Worm (Caenorhabditis elegans) whole organism, L4 larva: ENCODE measurements around the gene C56A3.8.
A peak's percentile ranks its signal among the peaks of the same experiment; 100 is the strongest.

Experiments
- F10B5.3 ChIP-seq: sonication (generic microtip); optimal IDR thresholded peaks from 2 replicates; lab custom pipeline; 2016; ENCODE audit warnings: mild to moderate bottlenecking, missing genetic modification characterization, missing compliant biosample characterization
- F37D6.2 ChIP-seq: sonication (generic microtip); optimal IDR thresholded peaks from 2 replicates; lab custom pipeline; 2016; ENCODE audit warnings: mild to moderate bottlenecking, missing genetic modification characterization, missing compliant biosample characterization
- F44E2.7 ChIP-seq: fragments of 200-800 bp; sonication (Bioruptor generic); IDR thresholded peaks from 2 replicates; pipeline ENCODE4 v2.1.2; 2022; ENCODE audit warnings: missing genetic modification characterization, missing compliant biosample characterization
- R02D3.7 ChIP-seq: fragments of 150-350 bp; sonication (generic microtip); optimal IDR thresholded peaks from 3 replicates; lab custom pipeline; 2014; ENCODE audit warnings: missing biosample characterization, missing genetic modification characterization
- Y5F2A.4 ChIP-seq: fragments of 200-800 bp; sonication (Bioruptor generic); optimal IDR thresholded peaks from 2 replicates; lab custom pipeline; 2018; ENCODE audit warnings: mild to moderate bottlenecking, missing genetic modification characterization, missing compliant biosample characterization
- ZK337.2 ChIP-seq: fragments of 200-800 bp; sonication (Bioruptor generic); IDR thresholded peaks from 2 replicates; pipeline ENCODE4 v1.3.6; 2022; ENCODE audit warnings: missing genetic modification reagents, missing genetic modification characterization, missing compliant biosample characterization
- aha-1 ChIP-seq: fragments of 150-350 bp; peaks from one replicate; lab custom pipeline; 2014; ENCODE audit warnings: missing biosample characterization, missing genetic modification characterization
- aly-2 ChIP-seq: sonication (generic microtip); optimal IDR thresholded peaks from 2 replicates; lab custom pipeline; 2018; ENCODE audit warnings: missing biosample characterization, missing genetic modification characterization
- ama-1 ChIP-seq: fragments of 150-350 bp; optimal IDR thresholded peaks from 2 replicates; lab custom pipeline; 2014; ENCODE audit warnings: inconsistent platforms, mixed read lengths
- ceh-20 ChIP-seq: fragments of 200-800 bp; sonication (Bioruptor generic); IDR thresholded peaks from 2 replicates; pipeline ENCODE4 v1.3.6; 2022; ENCODE audit warnings: missing genetic modification reagents, missing genetic modification characterization, missing compliant biosample characterization
- ceh-28 ChIP-seq: fragments of 150-350 bp; optimal IDR thresholded peaks from 2 replicates; lab custom pipeline; 2014; ENCODE audit warnings: missing biosample characterization, missing genetic modification reagents, missing genetic modification characterization
- ceh-62 ChIP-seq: sonication (generic microtip); optimal IDR thresholded peaks from 2 replicates; lab custom pipeline; 2017; ENCODE audit warnings: missing biosample characterization, missing genetic modification characterization
- ces-1 ChIP-seq: fragments of 150-350 bp; sonication (generic microtip); optimal IDR thresholded peaks from 4 replicates; lab custom pipeline; 2014; ENCODE audit warnings: missing biosample characterization, missing genetic modification reagents, missing genetic modification characterization
- cey-2 ChIP-seq: sonication (generic microtip); optimal IDR thresholded peaks from 3 replicates; lab custom pipeline; 2017; ENCODE audit warnings: missing genetic modification characterization, mild to moderate bottlenecking, missing compliant biosample characterization, antibody characterized with exemption, borderline replicate concordance; ENCODE audit not compliant: insufficient read depth
- ctbp-1 ChIP-seq: fragments of 200-800 bp; sonication (Bioruptor generic); IDR thresholded peaks from 2 replicates; pipeline ENCODE4 v1.3.6; 2022; ENCODE audit warnings: missing genetic modification reagents, missing genetic modification characterization, missing compliant biosample characterization
- daf-19 ChIP-seq: fragments of 200-800 bp; sonication (Bioruptor generic); conservative IDR thresholded peaks from 2 replicates; pipeline ENCODE4 v1.3.6; 2022; ENCODE audit warnings: missing genetic modification characterization, missing compliant biosample characterization
- dmd-6 ChIP-seq: fragments of 200-800 bp; sonication (Bioruptor generic); IDR thresholded peaks from 2 replicates; pipeline ENCODE4 v1.3.6; 2022; ENCODE audit warnings: missing genetic modification reagents, missing genetic modification characterization, missing compliant biosample characterization
- dmd-8 ChIP-seq: fragments of 200-800 bp; sonication (Bioruptor generic); IDR thresholded peaks from 2 replicates; pipeline ENCODE4 v1.3.6; 2022; ENCODE audit warnings: missing genetic modification characterization, missing compliant biosample characterization
- dve-1 ChIP-seq: sonication (generic microtip); optimal IDR thresholded peaks from 2 replicates; lab custom pipeline; 2017; ENCODE audit warnings: antibody characterized with exemption, mild to moderate bottlenecking, missing genetic modification characterization, missing compliant biosample characterization; ENCODE audit not compliant: insufficient read depth
- egl-43 ChIP-seq: fragments of 200-800 bp; sonication (Bioruptor generic); IDR thresholded peaks from 2 replicates; pipeline ENCODE4 v1.3.6; 2022; ENCODE audit warnings: missing genetic modification reagents, missing genetic modification characterization, missing compliant biosample characterization
- fkh-10 ChIP-seq: fragments of 150-350 bp; optimal IDR thresholded peaks from 2 replicates; lab custom pipeline; 2014; ENCODE audit warnings: missing biosample characterization, missing genetic modification reagents, missing genetic modification characterization
- fos-1 ChIP-seq: fragments of 150-350 bp; optimal IDR thresholded peaks from 2 replicates; lab custom pipeline; 2014; ENCODE audit warnings: missing biosample characterization, missing genetic modification characterization
- hlh-11 ChIP-seq: fragments of 200-800 bp; sonication (Bioruptor generic); optimal IDR thresholded peaks from 2 replicates; lab custom pipeline; 2018; ENCODE audit warnings: mild to moderate bottlenecking, missing genetic modification characterization, missing compliant biosample characterization
- lin-29 ChIP-seq: fragments of 200-800 bp; sonication (Bioruptor generic); IDR thresholded peaks from 2 replicates; pipeline ENCODE4 v1.3.6; 2022; ENCODE audit warnings: missing genetic modification reagents, missing genetic modification characterization, missing compliant biosample characterization
- lir-3 ChIP-seq: sonication (generic microtip); optimal IDR thresholded peaks from 2 replicates; lab custom pipeline; 2016; ENCODE audit warnings: mild to moderate bottlenecking, missing genetic modification characterization, missing compliant biosample characterization
- lsy-2 ChIP-seq, 2 experiments: fragments of 150-350 bp in 1 of 2; sonication (generic microtip) in 1 of 2; optimal IDR thresholded peaks; 2 replicates each; lab custom pipeline; 2014 to 2017; ENCODE audit warnings: missing biosample characterization in 2 of 2, missing genetic modification characterization in 2 of 2
- mdl-1 ChIP-seq, 2 experiments: fragments of 150-350 bp in 1 of 2; sonication (generic microtip) in 1 of 2; optimal IDR thresholded peaks; 2 replicates each; lab custom pipeline; 2014 to 2017; ENCODE audit warnings: missing biosample characterization in 2 of 2, missing genetic modification characterization in 2 of 2
- mep-1 ChIP-seq: fragments of 150-350 bp; sonication (generic microtip); optimal IDR thresholded peaks from 3 replicates; lab custom pipeline; 2014; ENCODE audit warnings: missing biosample characterization, missing genetic modification characterization
- mes-2 ChIP-seq: sonication (generic microtip); optimal IDR thresholded peaks from 2 replicates; lab custom pipeline; 2016; ENCODE audit warnings: missing genotype, mild to moderate bottlenecking, missing genetic modification characterization, missing compliant biosample characterization; ENCODE audit not compliant: poor library complexity, severe bottlenecking
- nhr-102 ChIP-seq: sonication (generic microtip); optimal IDR thresholded peaks from 2 replicates; lab custom pipeline; 2016; ENCODE audit warnings: mild to moderate bottlenecking, missing genetic modification characterization, moderate library complexity, missing compliant biosample characterization
- nhr-237 ChIP-seq: sonication (generic microtip); optimal IDR thresholded peaks from 2 replicates; lab custom pipeline; 2017; ENCODE audit warnings: missing biosample characterization, missing genetic modification characterization
- nhr-25 ChIP-seq: sonication (generic microtip); optimal IDR thresholded peaks from 2 replicates; lab custom pipeline; 2017; ENCODE audit warnings: missing genetic modification characterization, mild to moderate bottlenecking, missing compliant biosample characterization, antibody characterized with exemption, moderate library complexity, borderline replicate concordance; ENCODE audit not compliant: insufficient read depth
- nhr-48 ChIP-seq: sonication (generic microtip); optimal IDR thresholded peaks from 2 replicates; lab custom pipeline; 2016; ENCODE audit warnings: mild to moderate bottlenecking, missing genetic modification characterization, missing compliant biosample characterization
- nhr-6 ChIP-seq: fragments of 150-350 bp; optimal IDR thresholded peaks from 2 replicates; lab custom pipeline; 2014; ENCODE audit warnings: missing biosample characterization, missing genetic modification characterization
- nhr-76 ChIP-seq: fragments of 150-350 bp; optimal IDR thresholded peaks from 2 replicates; lab custom pipeline; 2014; ENCODE audit warnings: missing biosample characterization, missing genetic modification characterization
- pha-4 ChIP-seq, 2 experiments: fragments of 150-350 bp in 1 of 2; fragments of 200-800 bp in 1 of 2; sonication (Bioruptor generic) in 1 of 2; IDR thresholded peaks in 1 of 2; optimal IDR thresholded peaks in 1 of 2; 2 replicates each; pipeline versions ENCODE4 v1.3.6 to Lab custom; 2014 to 2022; ENCODE audit warnings: missing genetic modification characterization in 2 of 2, missing genetic modification reagents in 2 of 2, missing biosample characterization in 1 of 2, missing compliant biosample characterization in 1 of 2
- rbr-2 ChIP-seq: sonication (generic microtip); optimal IDR thresholded peaks from 2 replicates; lab custom pipeline; 2016; ENCODE audit warnings: missing genotype, missing genetic modification characterization, missing compliant biosample characterization
- set-16 ChIP-seq: fragments of 200-800 bp; sonication (Bioruptor generic); IDR thresholded peaks from 2 replicates; pipeline ENCODE4 v1.3.6; 2022; ENCODE audit warnings: missing genetic modification reagents, missing genetic modification characterization, missing compliant biosample characterization
- snpc-4 ChIP-seq: fragments of 150-350 bp; optimal IDR thresholded peaks from 2 replicates; lab custom pipeline; 2014; ENCODE audit warnings: missing biosample characterization, missing genetic modification characterization
- spr-3 ChIP-seq: fragments of 200-800 bp; sonication (Bioruptor generic); optimal IDR thresholded peaks from 2 replicates; lab custom pipeline; 2018; ENCODE audit warnings: mild to moderate bottlenecking, missing genetic modification characterization, missing compliant biosample characterization
- tra-1 ChIP-seq: fragments of 200-800 bp; sonication (Bioruptor generic); IDR thresholded peaks from 2 replicates; pipeline ENCODE4 v1.3.6; 2022; ENCODE audit warnings: missing genetic modification reagents, missing genetic modification characterization, missing compliant biosample characterization
- unc-130 ChIP-seq: sonication (generic microtip); optimal IDR thresholded peaks from 2 replicates; lab custom pipeline; 2016; ENCODE audit warnings: missing genetic modification reagents, missing genetic modification characterization, missing compliant biosample characterization
- unc-62 ChIP-seq, 3 experiments: fragments of 150-350 bp in 1 of 3; sonication (generic microtip); optimal IDR thresholded peaks in 2 of 3; peaks in 1 of 3; 1 replicate in 1 of 3; 2 replicates in 2 of 3; lab custom pipeline; 2014 to 2017; ENCODE audit warnings: missing biosample characterization in 3 of 3, missing genetic modification characterization in 3 of 3, missing genetic modification reagents in 3 of 3, missing genotype in 1 of 3
- ztf-11 ChIP-seq: fragments of 150-350 bp; optimal IDR thresholded peaks from 2 replicates; lab custom pipeline; 2014; ENCODE audit warnings: missing biosample characterization, missing genetic modification characterization

Gene C56A3.8

DNA sequence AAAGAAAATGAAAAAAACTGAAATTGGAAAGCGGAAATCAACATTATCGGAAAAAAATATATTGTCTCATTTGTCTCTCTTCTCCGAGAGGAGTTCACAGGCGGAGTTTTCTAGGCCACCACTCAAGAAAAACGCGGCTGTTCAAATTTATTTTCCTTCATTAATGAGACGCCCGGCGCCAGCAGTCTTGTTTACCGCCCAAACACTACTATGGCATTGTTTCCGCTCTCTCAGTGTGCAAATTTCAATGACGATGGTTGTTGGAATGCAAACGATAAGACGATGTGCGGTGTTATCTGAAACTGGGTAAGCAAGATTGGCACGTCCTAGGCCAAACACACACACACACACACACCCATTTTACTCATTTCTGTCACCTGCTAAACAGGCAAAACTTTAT is 3.3 kb upstream of the C56A3.8 start, which contains the start of gene cav-2 (continued):
- TF ChIP-seq aly-2 (tag; lab: Kevin White, UChicago) (no peak), dmd-6 (GFP tag; lab: Robert Waterston, UW) (peak; percentile 86), ceh-62 (no peak), nhr-237 (tag; lab: Kevin White, UChicago) (no peak), F10B5.3 (tag; lab: Kevin White, UChicago) (no peak), spr-3 (GFP tag; lab: Kevin White, UChicago) (peak; percentile 54), ceh-28 (tag; lab: Kevin White, UChicago) (no peak), aha-1 (tag; lab: Kevin White, UChicago) (peak; percentile 98), mes-2 (tag; lab: Kevin White, UChicago) (peak; percentile 99), F37D6.2 (no peak), daf-19 (no peak), ctbp-1 (no peak), egl-43 (GFP tag; lab: Robert Waterston, UW) (no peak), ceh-20 (0 out of 2 replicates have a peak, but pooled peaks have one; percentile 37), fos-1 (tag; lab: Kevin White, UChicago) (no peak), tra-1 (GFP tag; lab: Robert Waterston, UW) (peak; percentile 81), ces-1 (GFP tag; lab: Kevin White, UChicago) (no peak), R02D3.7 (tag; lab: Kevin White, UChicago) (no peak), set-16 (GFP tag; lab: Robert Waterston, UW) (no peak), F44E2.7 (GFP tag; lab: Robert Waterston, UW) (no peak), pha-4 (GFP tag; IDR thresholded peaks at IDR 0.05; lab: Robert Waterston, UW) (peak; percentile 70), pha-4 (tag; optimal IDR thresholded peaks at IDR 0.05; lab: Kevin White, UChicago) (peak; percentile 40), unc-130 (GFP tag; lab: Kevin White, UChicago) (peak; percentile 97), hlh-11 (tag; lab: Kevin White, UChicago) (peak; percentile 84)

DNA sequence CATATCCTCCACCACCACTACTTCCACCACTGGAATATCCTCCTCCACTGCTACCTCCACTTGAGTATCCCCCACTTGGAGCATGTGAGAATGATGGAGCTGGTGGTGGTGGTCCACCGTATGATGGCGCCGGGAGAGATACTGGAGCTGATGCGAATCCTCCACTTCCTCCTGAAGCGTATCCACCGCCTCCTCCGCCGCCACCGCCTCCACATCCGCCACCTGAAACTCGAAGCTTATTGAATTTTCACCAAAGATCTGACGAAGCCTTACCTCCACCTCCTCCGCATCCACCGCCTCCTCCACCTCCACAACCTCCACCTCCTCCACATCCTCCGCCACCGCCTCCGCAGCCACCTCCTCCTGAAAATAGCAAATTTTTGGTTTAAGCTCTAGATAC is 2.7 kb downstream of the C56A3.8 start:
- TF ChIP-seq rbr-2 (tag; lab: Kevin White, UChicago) (no peak), nhr-76 (tag; lab: Kevin White, UChicago) (no peak), lir-3 (tag; lab: Kevin White, UChicago) (no peak), mdl-1 (tag; optimal IDR thresholded peaks at IDR 0.05; lab: Kevin White, UChicago) (no peak), set-16 (GFP tag; lab: Robert Waterston, UW) (peak; percentile 90), ama-1 (no peak), mep-1 (tag; lab: Kevin White, UChicago) (no peak)
- TF ChIP-seq, all 104 proteins: peak for 1

DNA sequence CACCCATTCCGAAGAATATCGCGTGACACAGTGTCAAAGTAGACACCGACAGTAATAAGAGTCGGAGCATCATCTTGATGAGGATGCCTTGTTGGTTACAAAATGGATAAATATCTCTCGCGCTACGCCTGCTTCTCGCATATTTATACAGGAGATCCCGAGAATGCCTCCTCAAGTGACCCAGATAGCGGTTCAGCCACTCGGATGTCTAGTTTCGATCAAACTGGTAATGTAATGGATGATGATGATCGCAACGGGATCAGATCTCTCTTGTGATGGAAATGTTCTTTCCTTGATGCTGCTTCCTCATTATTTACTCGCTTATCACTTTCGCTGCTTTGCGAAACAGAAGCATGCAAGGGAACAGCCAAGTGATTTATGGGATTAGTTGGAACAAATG is 3.8 kb downstream of the C56A3.8 start, which contains the start of gene grl-17:
Gene grl-17 (minus strand): TSS at position 101 of the 400 bp plus-strand sequence.
- no peak for TF ChIP-seq dmd-8
- no peak for TF ChIP-seq egl-43 (GFP tag; lab: Robert Waterston, UW)
- peak in 1 of 2 experiments; percentile 87 for TF ChIP-seq unc-62 (GFP tag; optimal IDR thresholded peaks at IDR 0.05 in 1 of 2; lab: Kevin White, UChicago)
- no peak for TF ChIP-seq unc-62 (tag; optimal IDR thresholded peaks at IDR 0.05; lab: Kevin White, UChicago)
- no peak for TF ChIP-seq lsy-2 (tag; optimal IDR thresholded peaks at IDR 0.05; lab: Kevin White, UChicago)
- TF ChIP-seq set-16 (GFP tag; lab: Robert Waterston, UW) = no peak
- no peak for TF ChIP-seq nhr-6 (tag; lab: Kevin White, UChicago)

DNA sequence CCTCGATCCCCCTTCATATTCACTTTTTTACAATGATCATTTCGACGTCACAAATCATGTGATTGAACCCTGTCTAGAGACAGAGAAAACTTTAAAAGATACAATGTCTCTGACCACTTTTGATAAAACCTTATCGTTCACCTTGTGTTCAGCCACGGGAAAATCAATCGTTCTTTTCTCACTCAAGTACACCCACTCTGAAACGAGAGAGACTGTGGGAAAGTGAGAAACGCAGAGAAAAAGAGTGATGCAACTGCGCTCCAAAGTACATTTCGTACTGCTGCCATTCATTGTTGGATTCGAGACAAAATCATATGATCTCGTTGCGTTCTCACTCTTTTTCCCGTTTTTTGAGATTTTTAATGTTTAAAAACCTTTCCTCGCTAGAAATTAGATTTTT is 5.1 kb downstream of the C56A3.8 start:
- TF ChIP-seq F10B5.3 (tag; lab: Kevin White, UChicago) (no peak), mdl-1 (tag; optimal IDR thresholded peaks at IDR 0.05; lab: Kevin White, UChicago) (peak in 1 of 2 experiments; percentile 72), set-16 (GFP tag; lab: Robert Waterston, UW) (no peak), dve-1 (tag; lab: Kevin White, UChicago) (peak; percentile 99), cey-2 (peak; percentile 17), ceh-28 (tag; lab: Kevin White, UChicago) (no peak), spr-3 (GFP tag; lab: Kevin White, UChicago) (peak; percentile 8), aha-1 (tag; lab: Kevin White, UChicago) (peak; percentile 74), fos-1 (tag; lab: Kevin White, UChicago) (no peak), nhr-25 (tag; lab: Kevin White, UChicago) (peak; percentile 47), ztf-11 (tag; lab: Kevin White, UChicago) (no peak), snpc-4 (tag; lab: Kevin White, UChicago) (no peak), nhr-102 (tag; lab: Kevin White, UChicago) (peak; percentile 83), nhr-48 (tag; lab: Kevin White, UChicago) (peak; percentile 93), lin-29 (GFP tag; lab: Robert Waterston, UW) (no peak), tra-1 (GFP tag; lab: Robert Waterston, UW) (peak; percentile 58; the same call in 1 of the 2 replicates), fkh-10 (GFP tag; lab: Kevin White, UChicago) (peak; percentile 53), Y5F2A.4 (GFP tag; lab: Kevin White, UChicago) (no peak), ZK337.2 (GFP tag; lab: Robert Waterston, UW) (no peak)
